Fruit fly (Drosophila melanogaster): ENCODE results near the gene CG15445.

The CG15445 gene

DNA sequence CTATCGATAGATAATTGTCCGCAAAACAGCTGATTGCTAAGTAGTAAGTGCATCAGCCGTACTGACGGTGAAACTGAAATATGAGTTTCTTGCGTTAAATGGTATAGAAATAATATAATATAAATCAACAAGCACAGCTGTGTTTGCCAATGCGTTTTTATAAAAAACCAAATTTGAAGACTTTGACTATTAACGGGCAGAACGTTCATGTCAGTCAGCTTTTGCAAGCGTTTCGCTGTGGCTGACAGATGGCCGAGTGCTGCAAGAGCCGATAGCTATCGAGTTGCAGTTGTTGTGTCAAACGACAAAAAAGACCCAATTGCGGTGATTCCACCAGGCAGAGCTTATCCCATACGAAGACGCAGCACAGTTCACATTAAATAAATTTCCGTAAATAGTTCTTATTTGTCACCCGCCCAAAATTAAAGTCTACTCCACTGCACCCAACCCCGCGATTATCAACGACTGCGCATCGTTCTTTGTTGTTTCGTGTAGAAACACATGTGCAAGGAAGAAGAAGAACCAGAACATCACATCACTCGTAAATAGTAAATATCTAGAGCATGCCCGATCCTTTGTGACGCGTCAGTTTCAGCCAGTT is at the start of gene CG15445, which contains the start of gene unc:
CG15445 (plus strand) TSS at position 296 of the 601 bp plus-strand sequence.
unc (minus strand) TSS at position 51 of the 601 bp plus-strand sequence.
- TF ChIP-seq noc (tag; optimal IDR thresholded peaks at IDR 0.05): no peak

DNA sequence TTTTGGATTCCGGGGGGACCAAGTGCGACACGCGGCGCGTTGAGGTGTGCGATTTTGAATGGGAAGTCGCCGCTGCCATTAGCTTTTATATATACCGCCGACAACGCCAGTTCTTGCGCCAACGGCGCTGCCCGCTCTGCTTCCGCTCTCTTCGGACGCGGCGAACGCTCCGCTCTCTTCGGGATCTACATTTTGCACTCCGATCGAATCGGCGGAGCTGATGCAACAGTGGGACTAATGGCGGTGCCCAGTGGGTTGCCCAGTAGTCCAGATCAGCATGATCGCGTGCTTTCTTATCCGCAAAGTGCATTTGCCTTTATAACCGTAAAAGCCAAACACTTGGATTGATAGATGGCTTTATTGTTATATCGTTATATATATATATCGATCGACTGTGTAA is 49.5 kb upstream of the CG15445 start, which contains the start of gene CG32512:
CG32512 (minus strand) TSS at position 67 of the 400 bp plus-strand sequence.
- no peak for TF ChIP-seq noc (tag; optimal IDR thresholded peaks at IDR 0.05)

DNA sequence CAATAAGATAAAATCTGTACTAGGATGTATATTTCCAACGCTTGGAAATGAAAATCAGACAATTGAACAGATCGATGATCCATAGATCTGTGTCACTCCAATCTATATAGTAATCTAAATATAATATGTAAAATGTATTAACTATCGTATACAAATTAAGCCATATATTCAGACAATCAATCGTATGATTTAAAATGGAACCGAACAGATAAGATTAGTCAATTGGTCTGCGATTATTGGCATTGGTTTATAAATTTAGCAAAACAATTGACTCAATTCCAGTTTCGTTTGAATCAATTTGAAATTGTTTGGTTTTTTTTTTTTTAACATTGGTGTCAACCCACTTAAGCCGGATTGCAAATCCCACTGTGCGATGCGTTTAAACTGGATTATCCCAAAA is 49.1 kb upstream of the CG15445 start:
- TF ChIP-seq noc (tag; optimal IDR thresholded peaks at IDR 0.05): no peak

DNA sequence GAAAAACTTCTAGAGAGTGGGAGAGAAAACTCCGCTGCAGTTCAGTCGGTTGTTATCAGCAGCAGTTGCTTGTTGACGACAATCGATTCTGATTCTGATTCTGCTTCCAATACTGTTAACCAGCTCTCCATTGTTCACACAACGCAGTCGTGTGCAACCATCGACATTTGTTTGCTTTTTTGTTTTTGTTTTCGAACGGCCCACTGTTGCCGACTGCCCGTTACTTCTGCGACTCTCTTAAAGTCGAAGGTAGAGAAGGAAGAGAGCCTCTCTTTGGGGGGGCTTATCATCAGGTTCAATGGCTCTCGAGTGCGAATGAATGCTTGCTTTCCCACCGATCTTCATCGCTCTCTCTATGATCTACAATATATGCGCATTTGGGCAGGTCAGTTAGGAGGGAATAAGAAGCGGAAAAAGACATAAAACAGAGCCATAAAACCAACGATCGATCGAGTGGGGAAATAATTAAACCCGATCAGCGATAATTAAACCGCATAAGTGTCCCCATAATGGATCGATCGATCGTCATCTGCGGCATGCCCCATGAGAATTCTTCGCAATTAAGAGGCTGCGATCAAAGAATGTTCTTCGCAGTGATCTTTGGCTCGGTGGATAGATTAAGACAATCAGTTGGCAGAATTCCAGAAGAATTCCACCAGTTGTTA is 45.1 kb upstream of the CG15445 start:
- no peak for TF ChIP-seq noc (tag; optimal IDR thresholded peaks at IDR 0.05)

DNA sequence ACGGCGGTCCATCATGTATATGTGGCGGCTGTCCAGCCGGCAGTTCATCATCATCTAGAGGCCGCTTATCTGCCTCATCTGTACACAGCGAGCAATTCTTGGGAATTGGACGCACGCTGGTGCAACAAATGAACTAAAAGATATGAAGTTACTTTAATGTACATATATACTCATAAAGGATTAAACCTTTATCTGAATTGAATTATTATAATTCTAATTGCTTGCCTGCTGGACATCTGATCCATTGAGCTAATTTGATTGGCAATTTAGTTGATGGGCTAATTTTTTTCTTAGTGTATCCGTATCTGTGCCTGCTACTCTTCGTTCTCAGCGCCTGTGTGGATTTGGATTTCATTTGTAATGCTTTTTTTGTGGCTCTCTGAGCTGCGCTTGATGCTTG is 44.0 kb upstream of the CG15445 start:
- TF ChIP-seq noc (tag; optimal IDR thresholded peaks at IDR 0.05): peak; percentile 74

DNA sequence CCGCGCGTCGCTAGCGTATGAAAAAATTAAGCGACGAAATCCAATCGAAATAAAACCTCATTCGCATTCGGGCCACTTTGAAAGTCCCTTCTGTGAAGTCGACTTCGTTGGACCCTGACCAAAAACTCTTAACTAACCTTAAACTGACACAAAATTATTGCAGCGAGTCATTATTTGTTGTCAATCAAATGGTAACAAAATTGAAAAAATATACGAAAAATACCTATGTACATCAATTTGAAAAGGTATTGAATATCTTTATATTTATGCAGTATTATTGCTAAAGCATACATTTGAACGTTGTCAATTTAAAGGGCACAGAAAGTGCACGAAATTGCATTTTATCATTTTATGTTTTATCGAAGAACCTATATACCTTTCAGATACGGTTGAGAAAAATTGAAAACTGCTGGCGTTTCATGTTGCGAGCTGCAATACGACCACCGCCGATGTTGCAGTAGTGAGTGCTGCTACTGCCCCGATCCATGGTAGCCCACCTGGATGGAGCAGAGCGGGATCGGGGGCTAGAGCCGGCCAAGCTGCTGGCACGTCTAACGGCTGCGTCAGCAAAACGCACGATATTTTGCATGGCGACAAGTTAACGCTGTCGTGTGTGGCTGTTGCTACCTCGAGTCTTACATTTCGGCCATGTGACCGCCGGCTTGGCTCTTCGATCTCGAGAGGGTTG is 43.2 kb upstream of the CG15445 start:
- no peak for TF ChIP-seq noc (tag; optimal IDR thresholded peaks at IDR 0.05)

DNA sequence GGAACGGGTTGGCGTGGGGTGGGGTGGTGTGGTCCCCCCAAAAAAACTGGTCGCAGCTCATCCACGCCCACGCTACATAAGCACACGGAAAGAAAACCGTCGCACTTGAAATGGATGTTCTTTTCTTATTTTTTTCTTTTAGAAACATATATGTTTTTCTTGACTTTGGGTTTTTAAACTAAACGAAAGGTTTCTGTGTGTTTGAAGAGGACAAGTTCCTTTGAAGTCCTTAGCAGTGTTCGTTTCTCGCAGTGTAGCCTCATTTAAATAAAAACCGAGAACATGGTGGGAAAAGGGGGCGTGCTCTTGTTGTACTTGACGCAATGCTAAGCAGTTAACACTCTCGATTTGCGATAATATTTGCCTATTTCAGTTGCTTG is 42.6 kb upstream of the CG15445 start:
- TF ChIP-seq noc (tag; optimal IDR thresholded peaks at IDR 0.05): no peak

DNA sequence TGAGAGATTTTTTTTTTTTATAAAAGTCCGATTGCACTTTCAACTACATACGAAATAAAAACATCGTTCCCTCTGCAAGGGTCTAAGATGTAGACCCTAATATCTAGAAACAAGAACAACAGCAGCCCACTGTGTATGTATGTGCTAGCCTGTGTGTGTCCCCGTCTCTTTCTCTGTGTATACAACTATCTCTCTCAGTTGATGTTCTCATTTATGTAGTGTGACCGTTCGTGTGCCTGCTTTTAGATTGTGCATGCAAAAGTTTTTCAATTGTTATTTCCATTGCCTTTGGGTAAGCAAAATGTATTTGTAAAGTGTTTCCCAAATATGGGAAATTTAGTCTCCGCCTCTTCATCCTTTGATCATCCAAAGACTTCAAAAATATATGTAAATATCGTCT is 36.6 kb upstream of the CG15445 start:
- no peak for TF ChIP-seq noc (tag; optimal IDR thresholded peaks at IDR 0.05)

DNA sequence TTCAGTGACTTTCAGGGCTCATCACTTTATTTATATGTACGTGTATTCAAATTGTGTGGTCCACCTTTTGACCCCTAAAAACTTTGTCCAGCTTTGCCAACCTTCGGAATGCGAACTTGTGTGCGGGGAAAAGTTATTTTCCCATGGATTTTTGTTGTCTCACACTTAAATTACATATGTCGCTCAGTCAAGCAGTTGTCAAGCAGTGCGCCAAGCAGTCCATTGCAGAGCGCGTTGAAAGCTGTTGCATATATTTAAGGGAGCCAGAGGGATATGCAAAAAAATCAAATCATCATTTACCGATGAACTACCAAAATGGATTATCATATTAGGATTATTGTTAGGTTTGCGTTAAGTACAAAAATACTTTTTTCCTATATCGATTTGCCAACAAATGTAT is 33.7 kb upstream of the CG15445 start:
- TF ChIP-seq noc (tag; optimal IDR thresholded peaks at IDR 0.05): no peak

DNA sequence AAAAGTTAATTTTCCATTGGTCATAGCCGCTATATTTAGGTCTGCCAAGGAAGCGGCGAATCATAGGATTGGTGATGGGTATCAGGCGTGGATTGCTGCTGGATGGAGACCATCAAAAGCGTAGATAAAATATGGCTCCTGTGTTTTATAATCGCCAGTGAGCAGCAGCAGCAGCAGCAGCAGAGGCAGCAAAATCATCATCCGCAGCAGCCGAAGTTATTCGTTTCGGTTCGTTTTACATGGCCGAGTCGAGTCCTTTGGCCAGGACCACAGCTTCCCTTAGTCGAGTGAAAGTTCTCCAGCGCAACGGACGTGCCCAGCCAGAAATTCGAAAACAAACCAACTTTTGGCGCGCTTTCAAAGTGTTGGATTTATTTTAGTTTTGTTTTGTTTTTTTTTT is 23.4 kb upstream of the CG15445 start, which contains the start of gene stg1:
stg1 (plus strand) TSS at position 301 of the 400 bp plus-strand sequence.
- TF ChIP-seq noc (tag; optimal IDR thresholded peaks at IDR 0.05): no peak

DNA sequence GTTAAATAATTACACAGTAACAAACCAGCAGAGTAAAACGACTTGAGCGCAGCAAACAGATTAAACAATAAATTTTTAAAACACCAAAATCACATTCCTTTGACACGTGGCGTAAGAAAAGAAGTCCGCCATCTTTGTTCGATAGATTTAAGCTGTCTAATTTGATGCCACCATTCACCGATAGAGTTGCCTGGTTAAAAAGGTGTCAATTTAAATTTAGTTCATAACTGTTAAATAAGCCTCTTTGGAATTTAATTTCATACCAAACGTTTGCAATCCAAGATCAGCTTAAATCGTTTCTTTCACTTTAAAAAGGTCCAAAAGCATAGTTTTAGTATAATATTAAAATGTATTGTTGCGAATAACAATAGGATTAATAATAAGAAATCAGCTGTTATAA is 14.9 kb upstream of the CG15445 start, which contains the start of gene CG15446:
CG15446 (minus strand) TSS at position 101 of the 400 bp plus-strand sequence.
- TF ChIP-seq noc (tag; optimal IDR thresholded peaks at IDR 0.05): no peak

DNA sequence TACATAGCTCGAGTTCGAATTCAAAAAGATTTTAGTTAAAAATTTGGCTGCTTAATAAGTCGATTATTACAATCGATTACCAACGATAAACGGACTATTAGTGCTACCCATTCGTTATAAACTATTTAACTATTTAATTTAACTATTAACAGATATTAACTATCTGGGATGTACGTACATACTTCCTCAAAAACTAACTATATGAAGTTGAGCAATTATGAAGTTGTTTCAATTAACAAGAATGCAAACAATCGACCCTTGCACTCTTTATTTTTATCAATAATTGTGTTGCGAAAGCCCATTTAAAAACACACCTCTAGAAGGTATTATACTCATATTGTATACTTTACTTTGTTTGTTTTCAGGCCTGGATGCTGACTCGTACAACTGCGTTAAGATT is 10.7 kb upstream of the CG15445 start, which contains the start of gene CG1503:
CG1503 (minus strand) TSS at position 101 of the 400 bp plus-strand sequence.
- no peak for TF ChIP-seq noc (tag; optimal IDR thresholded peaks at IDR 0.05)

DNA sequence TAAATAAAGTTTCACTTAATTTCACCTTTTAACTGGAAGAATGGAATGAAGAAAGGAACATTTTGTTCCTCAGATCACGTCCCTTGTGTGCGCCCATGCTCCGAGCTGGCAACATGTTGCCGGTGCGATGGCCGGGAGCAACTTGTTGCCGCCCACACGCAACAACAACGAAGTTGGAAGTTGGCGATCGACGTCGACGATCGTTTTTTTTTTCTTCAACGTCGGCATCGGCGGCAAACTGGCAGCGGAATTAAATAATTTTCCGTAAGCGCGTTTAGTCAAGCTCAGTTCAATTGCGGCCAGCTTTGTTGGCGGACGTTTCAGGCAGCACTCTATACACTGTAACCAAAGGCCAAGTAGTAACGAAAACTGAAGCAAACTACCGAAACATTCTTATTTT is 6.5 kb downstream of the CG15445 start, which contains the start of gene ldd:
ldd (plus strand) TSS at position 136 of the 400 bp plus-strand sequence.
- TF ChIP-seq noc (tag; optimal IDR thresholded peaks at IDR 0.05): no peak

DNA sequence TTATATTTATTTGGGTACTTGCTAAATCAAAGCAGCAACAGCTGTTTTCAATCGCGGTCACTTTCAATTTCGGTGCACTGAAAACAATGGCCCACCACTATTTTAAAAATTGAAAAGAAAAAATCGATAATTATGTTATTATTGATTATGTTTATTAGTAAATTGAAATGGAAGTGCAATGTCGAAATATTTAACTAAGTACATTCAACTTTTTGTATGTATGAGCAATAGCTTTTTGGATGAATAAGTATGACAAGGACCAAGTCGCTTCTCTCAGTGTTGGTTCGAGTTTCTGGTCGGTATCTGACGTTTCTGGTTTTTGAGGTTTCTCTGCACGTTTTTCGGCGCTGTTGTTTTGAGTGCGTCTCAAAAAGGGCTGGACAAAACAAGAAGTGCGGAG is 7.2 kb downstream of the CG15445 start:
- peak; percentile 47 for TF ChIP-seq noc (tag; optimal IDR thresholded peaks at IDR 0.05)

DNA sequence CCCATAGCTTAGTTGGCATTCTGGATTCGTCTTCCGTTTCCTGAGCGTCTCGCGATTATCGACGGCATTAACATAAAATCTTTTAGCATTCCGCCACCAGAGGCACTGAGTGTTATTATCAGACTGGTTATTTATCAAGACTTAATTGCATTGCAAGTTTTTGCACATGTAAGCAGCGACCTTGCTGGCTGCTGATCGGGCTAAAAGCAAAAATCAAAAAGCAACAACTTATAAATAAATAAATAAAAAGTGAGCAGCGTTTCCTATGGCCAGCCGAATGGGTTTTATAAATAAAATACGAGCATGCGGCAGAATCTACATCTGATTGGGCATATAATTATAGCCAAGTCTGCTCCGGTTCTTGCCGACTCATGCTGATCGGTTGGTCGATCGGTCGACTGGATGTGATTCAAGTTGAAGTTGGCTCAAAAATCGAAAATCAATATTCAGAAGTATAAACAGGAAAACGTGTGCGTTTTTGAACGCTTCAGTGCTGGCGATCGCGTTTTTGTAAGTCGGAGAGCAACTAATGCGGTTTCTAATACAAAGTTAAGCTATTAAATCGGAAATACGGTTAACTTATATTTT is 9.1 kb downstream of the CG15445 start:
- no peak for TF ChIP-seq noc (tag; optimal IDR thresholded peaks at IDR 0.05)

DNA sequence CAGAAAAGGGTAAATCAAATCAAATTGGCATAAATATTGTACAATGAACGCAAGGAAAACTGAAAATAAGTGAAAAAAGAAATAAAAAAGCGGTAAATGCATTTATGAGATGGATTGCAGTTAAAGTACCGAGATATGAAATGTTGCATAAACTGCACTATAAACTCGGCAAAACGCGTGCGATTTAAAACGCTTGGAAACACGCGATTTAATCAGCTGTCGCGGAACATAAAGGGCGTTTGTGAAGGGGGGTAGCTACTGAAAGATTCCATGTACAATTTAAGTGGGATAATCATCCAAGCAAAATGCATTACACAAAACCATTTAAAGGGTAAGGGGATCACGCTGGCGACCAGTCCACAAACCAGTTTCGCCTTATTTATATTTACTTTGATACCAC is 9.8 kb downstream of the CG15445 start:
- no peak for TF ChIP-seq noc (tag; optimal IDR thresholded peaks at IDR 0.05)

All from whole organism, larva.